Fruit fly (Drosophila melanogaster) whole organism, adult: ENCODE results near the gene CG7218.

ENCODE experiments used
- CG11617 ChIP-seq: fragments of 200-800 bp; sonication (Bioruptor generic); optimal IDR thresholded peaks from 2 replicates; lab custom pipeline; 2017; ENCODE audit warnings: mild to moderate bottlenecking, missing biosample characterization, missing genetic modification reagents, missing genetic modification characterization
- CG12768 ChIP-seq: fragments of 200-800 bp; sonication (Bioruptor generic); optimal IDR thresholded peaks from 2 replicates; lab custom pipeline; 2017; ENCODE audit warnings: missing biosample characterization, missing genetic modification characterization, mild to moderate bottlenecking, moderate library complexity, missing genetic modification reagents
- CG14711 ChIP-seq: fragments of 200-800 bp; sonication (Bioruptor generic); optimal IDR thresholded peaks from 2 replicates; lab custom pipeline; 2018; ENCODE audit warnings: missing biosample characterization, mild to moderate bottlenecking, missing genetic modification characterization, moderate library complexity
- CG1620 ChIP-seq: fragments of 200-800 bp; sonication (Bioruptor generic); optimal IDR thresholded peaks from 2 replicates; lab custom pipeline; 2016; ENCODE audit warnings: missing biosample characterization, missing genetic modification characterization
- CG33017 ChIP-seq: fragments of 200-800 bp; sonication (Bioruptor generic); optimal IDR thresholded peaks from 2 replicates; lab custom pipeline; 2018; ENCODE audit warnings: missing biosample characterization, mild to moderate bottlenecking, missing genetic modification characterization, moderate library complexity
- CG5204 ChIP-seq: fragments of 200-800 bp; sonication (Bioruptor generic); optimal IDR thresholded peaks from 2 replicates; lab custom pipeline; 2016; ENCODE audit warnings: missing biosample characterization, missing genetic modification characterization
- CG7045 ChIP-seq: fragments of 200-800 bp; sonication (Bioruptor generic); optimal IDR thresholded peaks from 2 replicates; lab custom pipeline; 2017; ENCODE audit warnings: missing biosample characterization, mild to moderate bottlenecking, missing genetic modification characterization
- CG7101 ChIP-seq: fragments of 200-800 bp; sonication (Bioruptor generic); optimal IDR thresholded peaks from 2 replicates; lab custom pipeline; 2018; ENCODE audit warnings: missing biosample characterization, mild to moderate bottlenecking, missing genetic modification characterization, moderate library complexity
- Clk ChIP-seq: fragments of 200-800 bp; sonication (Bioruptor generic); optimal IDR thresholded peaks from 2 replicates; lab custom pipeline; 2017; ENCODE audit warnings: missing biosample characterization, missing genetic modification characterization
- Crg-1 ChIP-seq: fragments of 200-800 bp; sonication (Bioruptor generic); optimal IDR thresholded peaks from 2 replicates; lab custom pipeline; 2016; ENCODE audit warnings: missing biosample characterization, missing genetic modification characterization
- Hr96 ChIP-seq: fragments of 200-800 bp; sonication (Bioruptor generic); optimal IDR thresholded peaks from 2 replicates; lab custom pipeline; 2016; ENCODE audit warnings: missing biosample characterization, missing genetic modification characterization
- Mnt ChIP-seq: fragments of 200-800 bp; sonication (Bioruptor generic); optimal IDR thresholded peaks from 2 replicates; lab custom pipeline; 2016; ENCODE audit warnings: missing biosample characterization, mild to moderate bottlenecking, missing genetic modification characterization
- bab1 ChIP-seq: fragments of 200-800 bp; sonication (Bioruptor generic); optimal IDR thresholded peaks from 3 replicates; lab custom pipeline; 2019; ENCODE audit warnings: missing biosample characterization, mild to moderate bottlenecking, missing genetic modification characterization, moderate library complexity
- cic ChIP-seq: fragments of 200-800 bp; sonication (Bioruptor generic); optimal IDR thresholded peaks from 2 replicates; lab custom pipeline; 2017; ENCODE audit warnings: missing biosample characterization, mild to moderate bottlenecking, missing genetic modification characterization, moderate library complexity
- cnc ChIP-seq, 2 experiments: fragments of >200 bp; optimal IDR thresholded peaks; 2 replicates each; lab custom pipeline; 2017
- kay ChIP-seq: fragments of 200-800 bp; sonication (Bioruptor generic); peaks from one replicate; lab custom pipeline; 2016; ENCODE audit warnings: missing biosample characterization, missing genetic modification characterization, borderline replicate concordance
- ovo ChIP-seq: fragments of 200-800 bp; sonication (Bioruptor generic); optimal IDR thresholded peaks from 2 replicates; lab custom pipeline; 2016; ENCODE audit warnings: missing biosample characterization, missing genetic modification characterization
- pad ChIP-seq: fragments of 200-800 bp; sonication (Bioruptor generic); optimal IDR thresholded peaks from 3 replicates; lab custom pipeline; 2017; ENCODE audit warnings: missing biosample characterization, missing genetic modification characterization, mild to moderate bottlenecking, moderate library complexity, missing genetic modification reagents
- tj ChIP-seq: fragments of 200-800 bp; sonication (Bioruptor generic); optimal IDR thresholded peaks from 3 replicates; lab custom pipeline; 2017; ENCODE audit warnings: missing biosample characterization, mild to moderate bottlenecking, missing genetic modification characterization, moderate library complexity
- toe ChIP-seq: fragments of 200-800 bp; sonication (Bioruptor generic); optimal IDR thresholded peaks from 2 replicates; lab custom pipeline; 2016; ENCODE audit warnings: missing biosample characterization, missing genetic modification characterization

CG7218 gene

DNA sequence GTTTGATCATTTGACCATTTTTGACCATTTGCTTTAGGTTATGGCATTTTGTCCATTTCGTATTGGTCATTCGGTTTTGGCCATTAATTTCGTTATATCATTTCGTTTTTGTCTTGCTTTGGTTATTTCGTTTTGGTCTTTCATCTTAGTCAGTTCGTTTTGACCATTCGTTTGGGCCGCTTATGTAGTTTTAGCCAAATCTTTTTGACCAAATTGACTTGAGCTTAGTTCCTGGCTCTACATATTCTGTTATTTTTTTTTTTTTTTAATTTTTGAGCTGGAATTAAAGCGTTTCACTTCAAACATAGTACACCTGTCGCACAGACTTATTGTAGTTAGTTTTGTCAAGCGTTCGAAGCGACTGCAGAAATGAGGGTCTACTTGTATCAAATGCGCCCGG, 5.8 kb downstream of the CG7218 start, which contains the start of gene CG14315:
Gene CG14315 (plus strand): TSS at position 301 of the 400 bp plus-strand sequence.
- TF ChIP-seq pad (GFP tag; lab: Kevin White, UChicago): no peak
- no peak for TF ChIP-seq cnc (optimal IDR thresholded peaks at IDR 0.05; lab: Kevin White, UChicago)
- TF ChIP-seq CG12768 (GFP tag; lab: Kevin White, UChicago): no peak
- no peak for TF ChIP-seq CG5204 (GFP tag; lab: Kevin White, UChicago)
- no peak for TF ChIP-seq kay
- no peak for TF ChIP-seq cic (GFP tag; lab: Kevin White, UChicago)
- TF ChIP-seq toe (GFP tag; lab: Kevin White, UChicago): no peak
- no peak for TF ChIP-seq CG14711 (tag; lab: Kevin White, UChicago)

DNA sequence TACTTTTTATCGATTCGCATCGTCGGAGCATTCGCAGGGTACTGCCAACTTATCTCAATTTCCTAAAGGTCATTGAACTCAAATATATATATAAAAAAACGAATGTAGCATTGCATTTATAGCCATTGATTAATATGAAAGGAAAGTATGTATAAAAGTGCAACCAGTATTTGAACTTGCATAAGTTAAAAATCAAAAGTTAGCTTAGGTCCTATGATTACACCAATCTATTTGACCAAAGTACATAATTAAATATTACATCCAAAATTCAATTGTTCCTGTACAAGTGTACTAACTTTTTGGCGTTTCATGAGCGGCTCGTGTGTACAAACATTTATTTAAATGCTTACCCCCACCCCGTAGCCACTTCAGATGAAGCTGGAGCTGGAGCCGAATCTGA, 6.7 kb downstream of the CG7218 start:
- TF ChIP-seq Crg-1 (GFP tag; lab: Kevin White, UChicago) (no peak), kay (no peak), ovo (GFP tag; lab: Kevin White, UChicago) (no peak), cic (GFP tag; lab: Kevin White, UChicago) (no peak)

DNA sequence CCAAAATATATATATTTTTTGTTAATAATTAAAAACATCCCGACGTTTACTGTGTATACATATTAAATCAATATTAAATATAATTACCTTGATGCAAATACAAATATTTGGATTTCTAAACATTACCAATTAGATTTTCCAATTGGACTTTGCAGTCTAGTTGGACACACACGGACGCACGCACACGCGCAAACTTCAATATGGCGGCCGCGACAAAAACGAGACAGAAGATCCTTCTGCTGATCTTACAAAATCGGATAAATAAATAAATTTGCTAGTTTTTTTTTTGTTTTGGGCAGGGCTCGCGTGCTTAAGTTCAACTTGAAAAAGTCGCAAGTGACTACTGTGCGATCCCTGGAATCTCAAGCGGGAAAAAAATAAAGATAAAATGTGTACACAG, 7.6 kb downstream of the CG7218 start:
- no peak for TF ChIP-seq ovo (GFP tag; lab: Kevin White, UChicago)
- no peak for TF ChIP-seq kay
- TF ChIP-seq CG1620 (GFP tag; lab: Kevin White, UChicago): no peak
- TF ChIP-seq toe (GFP tag; lab: Kevin White, UChicago): no peak
- no peak for TF ChIP-seq cnc (optimal IDR thresholded peaks at IDR 0.05; lab: Kevin White, UChicago)
- TF ChIP-seq CG14711 (tag; lab: Kevin White, UChicago): no peak

DNA sequence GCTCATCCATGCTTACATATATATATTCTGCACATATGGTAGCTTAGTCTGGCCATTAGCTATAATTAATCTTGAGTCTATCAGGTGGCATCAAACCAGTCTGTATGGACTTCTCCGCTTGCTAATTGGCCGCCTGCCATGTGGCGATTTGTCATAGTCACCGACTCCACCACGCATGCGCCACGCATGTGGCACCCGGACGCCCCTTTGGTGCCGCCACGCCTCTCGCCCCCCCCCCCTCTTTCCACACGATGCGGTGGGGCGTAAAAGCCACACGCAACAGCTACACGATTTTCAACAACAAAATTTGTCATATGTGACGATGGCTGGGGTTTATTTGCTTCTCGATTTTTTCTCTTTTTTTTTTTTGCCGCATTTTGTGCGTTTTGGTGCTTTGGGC, 10.5 kb downstream of the CG7218 start:
- no peak for TF ChIP-seq Hr96 (GFP tag; lab: Kevin White, UChicago)
- TF ChIP-seq CG12768 (GFP tag; lab: Kevin White, UChicago): no peak
- no peak for TF ChIP-seq CG7101 (tag; lab: Kevin White, UChicago)
- TF ChIP-seq CG14711 (tag; lab: Kevin White, UChicago): no peak
- no peak for TF ChIP-seq CG11617
- TF ChIP-seq cnc (optimal IDR thresholded peaks at IDR 0.05; lab: Kevin White, UChicago): no peak
- TF ChIP-seq CG1620 (GFP tag; lab: Kevin White, UChicago): no peak
- TF ChIP-seq CG33017: no peak
- TF ChIP-seq cic (GFP tag; lab: Kevin White, UChicago): no peak
- no peak for TF ChIP-seq CG5204 (GFP tag; lab: Kevin White, UChicago)
- no peak for TF ChIP-seq bab1 (GFP tag; lab: Kevin White, UChicago)
- TF ChIP-seq Clk (GFP tag; lab: Kevin White, UChicago): no peak
- TF ChIP-seq CG7045 (GFP tag; lab: Kevin White, UChicago): no peak
- TF ChIP-seq Crg-1 (GFP tag; lab: Kevin White, UChicago): no peak
- TF ChIP-seq Mnt: no peak
- TF ChIP-seq ovo (GFP tag; lab: Kevin White, UChicago): no peak
- TF ChIP-seq toe (GFP tag; lab: Kevin White, UChicago): no peak
- no peak for TF ChIP-seq pad (GFP tag; lab: Kevin White, UChicago)

DNA sequence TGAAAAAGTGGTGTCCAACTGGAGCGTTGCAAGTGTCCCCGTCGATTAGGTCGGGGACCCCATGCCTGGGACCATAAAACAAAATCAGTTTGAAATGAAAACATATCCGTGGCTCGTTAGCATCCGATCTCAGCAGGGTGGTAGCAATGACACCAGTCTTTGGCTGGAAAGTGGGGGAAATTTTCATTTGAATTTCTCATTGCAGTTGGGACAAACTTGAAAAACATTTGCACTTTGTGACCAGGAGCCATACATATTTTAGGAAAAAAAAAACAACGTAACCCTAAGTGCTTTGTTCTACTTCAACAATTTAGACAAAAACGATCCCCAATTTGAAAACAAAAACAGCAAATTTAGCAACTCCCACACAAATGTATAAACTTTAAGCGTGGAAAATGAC, 12.4 kb downstream of the CG7218 start, which contains the start of gene CG14316:
Gene CG14316 (plus strand): TSS at position 301 of the 400 bp plus-strand sequence.
- TF ChIP-seq toe (GFP tag; lab: Kevin White, UChicago) (no peak), CG33017 (no peak), tj (GFP tag; lab: Kevin White, UChicago) (no peak), ovo (GFP tag; lab: Kevin White, UChicago) (no peak), cnc (optimal IDR thresholded peaks at IDR 0.05; lab: Kevin White, UChicago) (no peak)

DNA sequence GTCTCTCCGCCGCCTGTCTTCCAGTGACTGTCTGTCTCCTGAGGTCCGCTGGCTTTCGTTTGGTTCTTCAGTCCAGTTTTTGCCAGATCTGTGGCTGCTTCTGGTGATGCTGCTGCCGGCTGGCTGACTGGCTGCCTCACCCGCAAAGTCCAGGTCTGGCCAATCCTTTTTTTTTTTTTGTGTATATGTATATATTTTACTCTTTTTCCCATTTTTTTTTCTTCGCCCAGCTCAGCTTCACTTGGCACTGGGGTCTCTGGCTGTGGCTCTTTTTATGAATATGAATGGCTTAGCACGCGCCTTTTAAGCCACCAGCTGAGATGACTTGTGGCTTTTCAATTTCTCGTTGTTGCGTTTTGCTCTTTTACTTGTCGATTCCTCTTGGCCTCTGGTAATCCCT, 17.6 kb downstream of the CG7218 start:
- TF ChIP-seq CG14711 (tag; lab: Kevin White, UChicago): no peak
- TF ChIP-seq kay: no peak
- TF ChIP-seq Clk (GFP tag; lab: Kevin White, UChicago): no peak
- no peak for TF ChIP-seq CG12768 (GFP tag; lab: Kevin White, UChicago)
- TF ChIP-seq CG7045 (GFP tag; lab: Kevin White, UChicago): no peak

DNA sequence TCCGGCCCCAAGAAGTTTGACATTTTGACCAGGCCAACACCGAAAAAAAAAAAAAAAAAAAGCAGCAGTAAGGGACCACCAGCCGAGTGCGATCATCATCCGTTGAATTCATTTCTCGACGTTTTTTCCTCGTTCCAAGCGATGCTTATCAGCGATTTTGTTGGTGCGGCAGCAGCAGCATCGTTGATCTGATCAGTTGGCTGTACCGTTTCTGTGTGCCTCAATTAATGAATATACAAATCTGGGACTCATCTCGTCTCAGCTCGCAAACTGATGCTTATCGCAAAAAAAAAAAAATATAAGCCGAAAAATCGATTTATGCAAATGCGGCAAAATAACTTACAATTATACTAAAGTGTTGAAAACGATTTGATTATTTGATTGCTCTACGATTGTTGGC, 19.3 kb downstream of the CG7218 start:
- no peak for TF ChIP-seq kay
- no peak for TF ChIP-seq CG33017
- no peak for TF ChIP-seq Crg-1 (GFP tag; lab: Kevin White, UChicago)
- no peak for TF ChIP-seq CG11617
- no peak for TF ChIP-seq CG12768 (GFP tag; lab: Kevin White, UChicago)
- no peak for TF ChIP-seq ovo (GFP tag; lab: Kevin White, UChicago)
- no peak for TF ChIP-seq tj (GFP tag; lab: Kevin White, UChicago)
- no peak for TF ChIP-seq CG7045 (GFP tag; lab: Kevin White, UChicago)
- no peak for TF ChIP-seq Hr96 (GFP tag; lab: Kevin White, UChicago)
- no peak for TF ChIP-seq Clk (GFP tag; lab: Kevin White, UChicago)

DNA sequence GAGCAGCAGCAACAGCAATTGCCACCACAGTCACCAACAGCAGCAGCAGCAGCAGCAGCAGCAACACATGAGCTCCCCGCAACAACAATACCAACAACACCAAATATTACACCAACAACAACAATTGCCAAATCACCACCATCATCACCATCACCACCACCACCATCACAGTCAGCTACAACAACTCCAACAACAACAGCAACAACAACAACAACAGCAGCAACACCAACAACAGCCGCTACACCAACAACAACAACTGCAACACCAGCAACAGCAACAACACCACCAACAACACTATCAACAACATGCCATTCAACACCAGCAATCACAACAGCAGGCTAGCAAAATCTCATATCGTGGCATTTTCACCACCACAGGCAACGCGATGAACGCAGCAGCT, 33.5 kb downstream of the CG7218 start:
- no peak for TF ChIP-seq ovo (GFP tag; lab: Kevin White, UChicago)
- no peak for TF ChIP-seq cic (GFP tag; lab: Kevin White, UChicago)
- no peak for TF ChIP-seq bab1 (GFP tag; lab: Kevin White, UChicago)
- TF ChIP-seq CG33017: no peak
- no peak for TF ChIP-seq CG14711 (tag; lab: Kevin White, UChicago)
- TF ChIP-seq Crg-1 (GFP tag; lab: Kevin White, UChicago): no peak
- no peak for TF ChIP-seq CG5204 (GFP tag; lab: Kevin White, UChicago)
- TF ChIP-seq CG11617: no peak
- no peak for TF ChIP-seq CG12768 (GFP tag; lab: Kevin White, UChicago)
- no peak for TF ChIP-seq CG1620 (GFP tag; lab: Kevin White, UChicago)
- no peak for TF ChIP-seq Hr96 (GFP tag; lab: Kevin White, UChicago)
- no peak for TF ChIP-seq CG7045 (GFP tag; lab: Kevin White, UChicago)
- TF ChIP-seq cnc (optimal IDR thresholded peaks at IDR 0.05; lab: Kevin White, UChicago): no peak
- TF ChIP-seq pad (GFP tag; lab: Kevin White, UChicago): no peak
- no peak for TF ChIP-seq toe (GFP tag; lab: Kevin White, UChicago)
- TF ChIP-seq kay: no peak
- no peak for TF ChIP-seq CG7101 (tag; lab: Kevin White, UChicago)
- TF ChIP-seq tj (GFP tag; lab: Kevin White, UChicago): no peak
